Worm (Caenorhabditis elegans) whole organism, L4 larva: ENCODE measurements around the gene F09G2.8.

Experiments
- D1046.2 ChIP-seq: fragments of 200-800 bp; sonication (Bioruptor generic); IDR thresholded peaks from 2 replicates; pipeline ENCODE4 v1.3.6; 2022; ENCODE audit warnings: missing genetic modification characterization, missing compliant biosample characterization
- F49E8.2 ChIP-seq: sonication (generic microtip); optimal IDR thresholded peaks from 2 replicates; lab custom pipeline; 2016; ENCODE audit warnings: missing compliant biosample characterization, mild to moderate bottlenecking, missing genetic modification characterization, borderline replicate concordance
- R02D3.7 ChIP-seq: fragments of 150-350 bp; sonication (generic microtip); optimal IDR thresholded peaks from 3 replicates; lab custom pipeline; 2014; ENCODE audit warnings: missing biosample characterization, missing genetic modification characterization
- T20F7.1 ChIP-seq: fragments of 200-800 bp; sonication (Bioruptor generic); optimal IDR thresholded peaks from 2 replicates; lab custom pipeline; 2018; ENCODE audit warnings: mild to moderate bottlenecking, missing genetic modification characterization, missing compliant biosample characterization
- Y105C5A.15 ChIP-seq: fragments of 200-800 bp; sonication (Bioruptor generic); IDR thresholded peaks from 2 replicates; pipeline ENCODE4 v1.3.6; 2022; ENCODE audit warnings: missing genetic modification characterization, missing compliant biosample characterization
- Y5F2A.4 ChIP-seq: fragments of 200-800 bp; sonication (Bioruptor generic); optimal IDR thresholded peaks from 2 replicates; lab custom pipeline; 2018; ENCODE audit warnings: mild to moderate bottlenecking, missing genetic modification characterization, missing compliant biosample characterization
- Y75B8A.6 ChIP-seq: fragments of 200-800 bp; sonication (Bioruptor generic); IDR thresholded peaks from 2 replicates; pipeline ENCODE4 v1.3.6; 2022; ENCODE audit warnings: missing genetic modification reagents, missing genetic modification characterization, missing compliant biosample characterization
- aha-1 ChIP-seq: fragments of 150-350 bp; peaks from one replicate; lab custom pipeline; 2014; ENCODE audit warnings: missing biosample characterization, missing genetic modification characterization
- aly-2 ChIP-seq: sonication (generic microtip); optimal IDR thresholded peaks from 2 replicates; lab custom pipeline; 2018; ENCODE audit warnings: missing biosample characterization, missing genetic modification characterization
- arid-1 ChIP-seq: fragments of 200-800 bp; sonication (Bioruptor generic); conservative IDR thresholded peaks from 2 replicates; pipeline ENCODE4 v1.3.6; 2022; ENCODE audit warnings: missing genetic modification reagents, missing genetic modification characterization, missing compliant biosample characterization
- attf-4 ChIP-seq: sonication (generic microtip); optimal IDR thresholded peaks from 3 replicates; lab custom pipeline; 2017; ENCODE audit warnings: missing biosample characterization, missing genetic modification characterization
- ceh-20 ChIP-seq: fragments of 200-800 bp; sonication (Bioruptor generic); IDR thresholded peaks from 2 replicates; pipeline ENCODE4 v1.3.6; 2022; ENCODE audit warnings: missing genetic modification reagents, missing genetic modification characterization, missing compliant biosample characterization
- ces-1 ChIP-seq: fragments of 150-350 bp; sonication (generic microtip); optimal IDR thresholded peaks from 4 replicates; lab custom pipeline; 2014; ENCODE audit warnings: missing biosample characterization, missing genetic modification reagents, missing genetic modification characterization
- daf-12 ChIP-seq: fragments of 150-350 bp; optimal IDR thresholded peaks from 2 replicates; lab custom pipeline; 2014; ENCODE audit warnings: missing biosample characterization, missing genetic modification reagents, missing genetic modification characterization
- daf-16 ChIP-seq, 3 experiments: sonication (generic microtip); optimal IDR thresholded peaks; 2 replicates each; lab custom pipeline; 2016 to 2017; ENCODE audit warnings: missing genetic modification characterization in 3 of 3, missing genetic modification reagents in 3 of 3, mild to moderate bottlenecking in 2 of 3, missing compliant biosample characterization in 2 of 3, missing biosample characterization in 1 of 3, moderate library complexity in 1 of 3
- daf-19 ChIP-seq: fragments of 200-800 bp; sonication (Bioruptor generic); conservative IDR thresholded peaks from 2 replicates; pipeline ENCODE4 v1.3.6; 2022; ENCODE audit warnings: missing genetic modification characterization, missing compliant biosample characterization
- dmd-6 ChIP-seq: fragments of 200-800 bp; sonication (Bioruptor generic); IDR thresholded peaks from 2 replicates; pipeline ENCODE4 v1.3.6; 2022; ENCODE audit warnings: missing genetic modification reagents, missing genetic modification characterization, missing compliant biosample characterization
- dmd-9 ChIP-seq: fragments of 200-800 bp; sonication (Bioruptor generic); IDR thresholded peaks from 2 replicates; pipeline ENCODE4 v1.3.6; 2022; ENCODE audit warnings: missing genetic modification reagents, missing genetic modification characterization, missing compliant biosample characterization
- dve-1 ChIP-seq: sonication (generic microtip); optimal IDR thresholded peaks from 2 replicates; lab custom pipeline; 2017; ENCODE audit warnings: antibody characterized with exemption, mild to moderate bottlenecking, missing genetic modification characterization, missing compliant biosample characterization; ENCODE audit not compliant: insufficient read depth
- egl-27 ChIP-seq: sonication (generic microtip); optimal IDR thresholded peaks from 3 replicates; lab custom pipeline; 2017; ENCODE audit warnings: missing biosample characterization, missing genetic modification reagents, missing genetic modification characterization
- fkh-10 ChIP-seq: fragments of 150-350 bp; optimal IDR thresholded peaks from 2 replicates; lab custom pipeline; 2014; ENCODE audit warnings: missing biosample characterization, missing genetic modification reagents, missing genetic modification characterization
- fos-1 ChIP-seq: fragments of 150-350 bp; optimal IDR thresholded peaks from 2 replicates; lab custom pipeline; 2014; ENCODE audit warnings: missing biosample characterization, missing genetic modification characterization
- gei-8 ChIP-seq: fragments of 200-800 bp; sonication (Bioruptor generic); optimal IDR thresholded peaks from 2 replicates; lab custom pipeline; 2018; ENCODE audit warnings: mild to moderate bottlenecking, missing genetic modification characterization, missing compliant biosample characterization
- hlh-11 ChIP-seq: fragments of 200-800 bp; sonication (Bioruptor generic); optimal IDR thresholded peaks from 2 replicates; lab custom pipeline; 2018; ENCODE audit warnings: mild to moderate bottlenecking, missing genetic modification characterization, missing compliant biosample characterization
- jun-1 ChIP-seq: fragments of 150-350 bp; optimal IDR thresholded peaks from 2 replicates; lab custom pipeline; 2014; ENCODE audit warnings: missing biosample characterization, missing genetic modification reagents, missing genetic modification characterization
- lin-1 ChIP-seq: fragments of 200-800 bp; sonication (Bioruptor generic); IDR thresholded peaks from 2 replicates; pipeline ENCODE4 v1.3.6; 2022; ENCODE audit warnings: missing genetic modification reagents, missing genetic modification characterization, missing compliant biosample characterization
- lin-13 ChIP-seq: fragments of 150-350 bp; optimal IDR thresholded peaks from 2 replicates; lab custom pipeline; 2014; ENCODE audit warnings: missing biosample characterization, missing genetic modification reagents, missing genetic modification characterization
- lin-29 ChIP-seq: fragments of 200-800 bp; sonication (Bioruptor generic); IDR thresholded peaks from 2 replicates; pipeline ENCODE4 v1.3.6; 2022; ENCODE audit warnings: missing genetic modification reagents, missing genetic modification characterization, missing compliant biosample characterization
- lir-3 ChIP-seq: sonication (generic microtip); optimal IDR thresholded peaks from 2 replicates; lab custom pipeline; 2016; ENCODE audit warnings: mild to moderate bottlenecking, missing genetic modification characterization, missing compliant biosample characterization
- lsy-2 ChIP-seq, 2 experiments: fragments of 150-350 bp in 1 of 2; sonication (generic microtip) in 1 of 2; optimal IDR thresholded peaks; 2 replicates each; lab custom pipeline; 2014 to 2017; ENCODE audit warnings: missing biosample characterization in 2 of 2, missing genetic modification characterization in 2 of 2
- madf-5 ChIP-seq, 2 experiments: fragments of 200-800 bp; sonication (Bioruptor generic); IDR thresholded peaks; 2 replicates each; pipeline ENCODE4 v1.3.6; 2022; ENCODE audit warnings: missing compliant biosample characterization in 2 of 2, missing genetic modification characterization in 2 of 2
- madf-9 ChIP-seq: fragments of 200-800 bp; sonication (Bioruptor generic); conservative IDR thresholded peaks from 2 replicates; pipeline ENCODE4 v1.3.6; 2022; ENCODE audit warnings: missing genetic modification reagents, missing genetic modification characterization, missing compliant biosample characterization
- mdt-29 ChIP-seq: fragments of 200-800 bp; sonication (Bioruptor generic); IDR thresholded peaks from 2 replicates; pipeline ENCODE4 v1.3.6; 2022; ENCODE audit warnings: missing genetic modification reagents, missing genetic modification characterization, missing compliant biosample characterization
- mep-1 ChIP-seq: fragments of 150-350 bp; sonication (generic microtip); optimal IDR thresholded peaks from 3 replicates; lab custom pipeline; 2014; ENCODE audit warnings: missing biosample characterization, missing genetic modification characterization
- mxl-2 ChIP-seq: fragments of 200-800 bp; sonication (Bioruptor generic); conservative IDR thresholded peaks from 2 replicates; pipeline ENCODE4 v1.3.6; 2022; ENCODE audit warnings: missing genetic modification reagents, missing genetic modification characterization, missing compliant biosample characterization
- nhr-28 ChIP-seq: fragments of 150-350 bp; optimal IDR thresholded peaks from 2 replicates; lab custom pipeline; 2014; ENCODE audit warnings: missing biosample characterization, missing genetic modification characterization
- nhr-41 ChIP-seq: fragments of 200-800 bp; sonication (Bioruptor generic); IDR thresholded peaks from 2 replicates; pipeline ENCODE4 v1.3.6; 2022; ENCODE audit warnings: missing genetic modification reagents, missing genetic modification characterization, missing compliant biosample characterization
- php-3 ChIP-seq: fragments of 200-800 bp; sonication (Bioruptor generic); IDR thresholded peaks from 2 replicates; pipeline ENCODE4 v1.3.6; 2022; ENCODE audit warnings: missing genetic modification reagents, missing genetic modification characterization, missing compliant biosample characterization
- pqm-1 ChIP-seq: sonication (generic microtip); optimal IDR thresholded peaks from 2 replicates; lab custom pipeline; 2017; ENCODE audit warnings: missing biosample characterization, missing genetic modification characterization
- sdz-12 ChIP-seq: fragments of 200-800 bp; sonication (Bioruptor generic); optimal IDR thresholded peaks from 2 replicates; lab custom pipeline; 2018; ENCODE audit warnings: mild to moderate bottlenecking, missing genetic modification characterization, missing compliant biosample characterization
- snpc-1.2 ChIP-seq: fragments of 200-800 bp; sonication (Bioruptor generic); IDR thresholded peaks from 2 replicates; pipeline ENCODE4 v1.3.6; 2022; ENCODE audit warnings: missing genetic modification reagents, missing genetic modification characterization, missing compliant biosample characterization
- spr-1 ChIP-seq: sonication (generic microtip); optimal IDR thresholded peaks from 2 replicates; lab custom pipeline; 2016; ENCODE audit warnings: mild to moderate bottlenecking, missing genetic modification characterization, missing compliant biosample characterization
- tag-97 ChIP-seq: fragments of 200-800 bp; sonication (Bioruptor generic); IDR thresholded peaks from 2 replicates; pipeline ENCODE4 v1.3.6; 2022; ENCODE audit warnings: missing genetic modification characterization, missing compliant biosample characterization
- tra-1 ChIP-seq: fragments of 200-800 bp; sonication (Bioruptor generic); IDR thresholded peaks from 2 replicates; pipeline ENCODE4 v1.3.6; 2022; ENCODE audit warnings: missing genetic modification reagents, missing genetic modification characterization, missing compliant biosample characterization
- unc-39 ChIP-seq: sonication (generic microtip); optimal IDR thresholded peaks from 2 replicates; lab custom pipeline; 2017; ENCODE audit warnings: missing biosample characterization, missing genetic modification characterization
- unc-62 ChIP-seq, 3 experiments: fragments of 150-350 bp in 1 of 3; sonication (generic microtip); optimal IDR thresholded peaks in 2 of 3; peaks in 1 of 3; 1 replicate in 1 of 3; 2 replicates in 2 of 3; lab custom pipeline; 2014 to 2017; ENCODE audit warnings: missing biosample characterization in 3 of 3, missing genetic modification characterization in 3 of 3, missing genetic modification reagents in 3 of 3, missing genotype in 1 of 3
- zag-1 ChIP-seq: fragments of 150-350 bp; optimal IDR thresholded peaks from 2 replicates; lab custom pipeline; 2014; ENCODE audit warnings: missing biosample characterization, missing genetic modification characterization
- zfp-2 ChIP-seq: sonication (generic microtip); optimal IDR thresholded peaks from 2 replicates; lab custom pipeline; 2016; ENCODE audit warnings: mild to moderate bottlenecking, missing genetic modification characterization, missing compliant biosample characterization
- zip-11 ChIP-seq: fragments of 200-800 bp; sonication (Bioruptor generic); IDR thresholded peaks from 2 replicates; pipeline ENCODE4 v1.3.6; 2022; ENCODE audit warnings: missing genetic modification characterization, missing compliant biosample characterization
- zip-2 ChIP-seq: fragments of 150-350 bp; optimal IDR thresholded peaks from 2 replicates; lab custom pipeline; 2014; ENCODE audit warnings: missing biosample characterization, missing genetic modification characterization
- ztf-7 ChIP-seq: fragments of 150-350 bp; optimal IDR thresholded peaks from 2 replicates; lab custom pipeline; 2014; ENCODE audit warnings: missing biosample characterization, missing genetic modification characterization

Gene F09G2.8

DNA sequence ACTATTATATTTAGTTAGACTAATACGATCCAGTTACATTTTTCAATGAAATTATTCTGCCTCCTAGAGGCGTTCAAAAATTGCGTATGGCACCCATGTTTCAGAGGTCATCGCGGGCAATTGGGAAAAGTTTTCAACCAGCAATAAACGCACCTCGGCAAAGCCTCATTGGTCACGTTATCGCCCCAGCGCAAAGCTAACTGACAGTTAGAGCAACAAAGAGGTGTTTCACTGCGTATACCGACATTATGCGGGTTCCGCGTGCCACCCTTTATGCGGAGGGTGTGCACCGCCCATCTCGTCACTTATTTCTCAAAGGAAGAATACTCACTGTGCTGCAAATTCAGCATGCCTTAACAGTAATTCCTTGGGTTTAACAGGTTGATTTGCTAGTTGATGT lies 50.8 kb downstream of the F09G2.8 start (continued):
- TF ChIP-seq Y5F2A.4 (GFP tag; lab: Kevin White, UChicago) = no peak
- no peak for TF ChIP-seq aly-2 (tag; lab: Kevin White, UChicago)
- TF ChIP-seq aha-1 (tag; lab: Kevin White, UChicago) = peak; percentile 94
- no peak for TF ChIP-seq unc-62 (GFP tag; optimal IDR thresholded peaks at IDR 0.05 in 1 of 2; lab: Kevin White, UChicago)
- no peak for TF ChIP-seq unc-62 (tag; optimal IDR thresholded peaks at IDR 0.05; lab: Kevin White, UChicago)
- TF ChIP-seq madf-5 (GFP tag; IDR thresholded peaks at IDR 0.05; lab: Robert Waterston, UW) = no peak
- TF ChIP-seq T20F7.1 (GFP tag; lab: Kevin White, UChicago) = no peak
- no peak for TF ChIP-seq attf-4 (tag; lab: Kevin White, UChicago)
- no peak for TF ChIP-seq zip-2
- no peak for TF ChIP-seq Y105C5A.15 (GFP tag; lab: Robert Waterston, UW)
- TF ChIP-seq arid-1 (GFP tag; lab: Robert Waterston, UW) = no peak
- no peak for TF ChIP-seq R02D3.7
- TF ChIP-seq D1046.2 (GFP tag; lab: Robert Waterston, UW) = no peak
- no peak for TF ChIP-seq fkh-10 (GFP tag; lab: Kevin White, UChicago)
- TF ChIP-seq lin-1 = no peak
- TF ChIP-seq mdt-29 (GFP tag; lab: Robert Waterston, UW) = no peak
- TF ChIP-seq php-3 (GFP tag; lab: Robert Waterston, UW) = peak; percentile 72
- peak; percentile 1 for TF ChIP-seq pqm-1 (tag; lab: Kevin White, UChicago)
- no peak for TF ChIP-seq mep-1 (tag; lab: Kevin White, UChicago)
- TF ChIP-seq egl-27 (tag; lab: Kevin White, UChicago) = no peak
- no peak for TF ChIP-seq zag-1
- TF ChIP-seq nhr-28 (tag; lab: Kevin White, UChicago) = no peak
- TF ChIP-seq lin-29 = no peak
- no peak for TF ChIP-seq snpc-1.2 (GFP tag; lab: Robert Waterston, UW)
- no peak for TF ChIP-seq daf-19 (GFP tag; lab: Robert Waterston, UW)
- no peak for TF ChIP-seq ztf-7 (tag; lab: Kevin White, UChicago)
- no peak for TF ChIP-seq lir-3 (tag; lab: Kevin White, UChicago)
- TF ChIP-seq daf-16 (GFP tag; optimal IDR thresholded peaks at IDR 0.05; lab: Kevin White, UChicago) = peak in 1 of 2 experiments; percentile 16
- peak; percentile 58 for TF ChIP-seq daf-16 (tag; optimal IDR thresholded peaks at IDR 0.05; lab: Kevin White, UChicago)
- TF ChIP-seq tra-1 (GFP tag; lab: Robert Waterston, UW) = 0 out of 2 replicates have a peak, but pooled peaks have one; percentile 11
- TF ChIP-seq dmd-9 (GFP tag; lab: Robert Waterston, UW) = no peak
- TF ChIP-seq Y75B8A.6 (GFP tag; lab: Robert Waterston, UW) = no peak
- no peak for TF ChIP-seq mxl-2 (GFP tag; lab: Robert Waterston, UW)
- peak; percentile 67 for TF ChIP-seq dmd-6 (GFP tag; lab: Robert Waterston, UW)
- TF ChIP-seq daf-12 (tag; lab: Kevin White, UChicago) = no peak
- no peak for TF ChIP-seq zip-11 (GFP tag; lab: Robert Waterston, UW)
- no peak for TF ChIP-seq unc-39 (tag; lab: Kevin White, UChicago)
- no peak for TF ChIP-seq zfp-2 (tag; lab: Kevin White, UChicago)
- TF ChIP-seq ceh-20 (GFP tag; lab: Robert Waterston, UW) = no peak
- TF ChIP-seq fos-1 (tag; lab: Kevin White, UChicago) = no peak
- no peak for TF ChIP-seq spr-1 (tag; lab: Kevin White, UChicago)
- no peak for TF ChIP-seq gei-8 (GFP tag; lab: Kevin White, UChicago)
- TF ChIP-seq F49E8.2 (tag; lab: Kevin White, UChicago) = peak; percentile 76
- TF ChIP-seq lin-13 = no peak
- TF ChIP-seq nhr-41 = no peak
- no peak for TF ChIP-seq dve-1 (tag; lab: Kevin White, UChicago)
- no peak for TF ChIP-seq tag-97
- TF ChIP-seq hlh-11 = no peak
- TF ChIP-seq lsy-2 (tag; optimal IDR thresholded peaks at IDR 0.05; lab: Kevin White, UChicago) = no peak
- TF ChIP-seq jun-1 (tag; lab: Kevin White, UChicago) = no peak
- TF ChIP-seq madf-9 (GFP tag; lab: Robert Waterston, UW) = no peak
- TF ChIP-seq sdz-12 (GFP tag; lab: Kevin White, UChicago) = no peak
- TF ChIP-seq ces-1 (GFP tag; lab: Kevin White, UChicago) = no peak
- TF ChIP-seq, all 104 proteins: peak for 10
